Worm (Caenorhabditis elegans) whole organism, young adult: ENCODE measurements around the gene srz-18.

Source experiments
- C06A6.2 ChIP-seq: fragments of 200-800 bp; sonication (Bioruptor generic); conservative IDR thresholded peaks from 2 replicates; pipeline ENCODE4 v1.3.6; 2022; ENCODE audit warnings: missing genetic modification characterization, missing compliant biosample characterization
- F22D6.2 ChIP-seq: sonication (generic microtip); optimal IDR thresholded peaks from 2 replicates; lab custom pipeline; 2016; ENCODE audit warnings: mild to moderate bottlenecking, missing genetic modification characterization, missing compliant biosample characterization
- Y53F4B.3 ChIP-seq: fragments of 200-800 bp; sonication (Bioruptor generic); IDR thresholded peaks from 2 replicates; pipeline ENCODE4 v1.3.6; 2022; ENCODE audit warnings: missing genetic modification reagents, missing genetic modification characterization, missing compliant biosample characterization
- Y79H2A.3 ChIP-seq: fragments of 200-800 bp; sonication (Bioruptor generic); conservative IDR thresholded peaks from 2 replicates; pipeline ENCODE4 v1.3.6; 2022; ENCODE audit warnings: missing genetic modification reagents, missing genetic modification characterization, missing compliant biosample characterization
- ceh-27 ChIP-seq: fragments of 200-800 bp; sonication (Bioruptor generic); optimal IDR thresholded peaks from 2 replicates; lab custom pipeline; 2018; ENCODE audit warnings: mild to moderate bottlenecking, missing genetic modification characterization, moderate library complexity, missing compliant biosample characterization
- dpff-1 ChIP-seq: sonication (generic microtip); optimal IDR thresholded peaks from 2 replicates; lab custom pipeline; 2017; ENCODE audit warnings: mild to moderate bottlenecking, missing genetic modification characterization, missing compliant biosample characterization
- lin-54 ChIP-seq: fragments of 200-800 bp; sonication (Bioruptor generic); optimal IDR thresholded peaks from 2 replicates; lab custom pipeline; 2018; ENCODE audit warnings: mild to moderate bottlenecking, missing genetic modification characterization, missing compliant biosample characterization
- lsl-1 ChIP-seq: fragments of 200-800 bp; sonication (Bioruptor generic); optimal IDR thresholded peaks from 2 replicates; lab custom pipeline; 2018; ENCODE audit warnings: mild to moderate bottlenecking, missing genetic modification characterization, moderate library complexity, missing compliant biosample characterization
- nfya-1 ChIP-seq: sonication (generic microtip); optimal IDR thresholded peaks from 2 replicates; lab custom pipeline; 2017; ENCODE audit warnings: antibody characterized with exemption, missing compliant biosample characterization, missing genetic modification characterization, borderline replicate concordance; ENCODE audit not compliant: insufficient read depth
- nhr-80 ChIP-seq: sonication (generic microtip); optimal IDR thresholded peaks from 2 replicates; lab custom pipeline; 2016; ENCODE audit warnings: missing genetic modification characterization, missing compliant biosample characterization
- pha-4 ChIP-seq: fragments of 150-350 bp; sonication (generic microtip); optimal IDR thresholded peaks from 2 replicates; lab custom pipeline; 2014; ENCODE audit warnings: missing biosample characterization, missing genetic modification reagents, missing genetic modification characterization
- rec-8 ChIP-seq, 2 experiments: sonication (generic microtip); optimal IDR thresholded peaks; 2 replicates each; lab custom pipeline; 2016; ENCODE audit warnings: mild to moderate bottlenecking in 2 of 2, missing genetic modification characterization in 2 of 2, missing genetic modification reagents in 2 of 2, missing genotype in 2 of 2, missing biosample characterization in 1 of 2, missing compliant biosample characterization in 1 of 2, moderate library complexity in 1 of 2
- snpc-4 ChIP-seq, 5 experiments: fragments of 150-350 bp in 1 of 5; sonication (generic microtip) in 4 of 5; optimal IDR thresholded peaks; 2 replicates each; lab custom pipeline; 2014 to 2018; ENCODE audit warnings: missing genetic modification characterization in 5 of 5, missing biosample characterization in 3 of 5, antibody characterized with exemption in 2 of 5, mild to moderate bottlenecking in 2 of 5, missing compliant biosample characterization in 2 of 5, missing genotype in 2 of 5, moderate library complexity in 2 of 5, missing genetic modification reagents in 1 of 5
- ztf-25 ChIP-seq: fragments of 200-800 bp; sonication (Bioruptor generic); IDR thresholded peaks from 2 replicates; pipeline ENCODE4 v1.3.6; 2022; ENCODE audit warnings: missing genetic modification reagents, missing genetic modification characterization, missing compliant biosample characterization

- no peak for TF ChIP-seq ceh-27
- no peak for TF ChIP-seq dpff-1
- TF ChIP-seq F22D6.2 (tag; lab: Kevin White, UChicago), result no peak
- no peak for TF ChIP-seq Y79H2A.3 (GFP tag; lab: Robert Waterston, UW)
- no peak for TF ChIP-seq nfya-1 (tag; lab: Kevin White, UChicago)
- TF ChIP-seq rec-8 (tag; optimal IDR thresholded peaks at IDR 0.05; lab: Kevin White, UChicago), result no peak
- TF ChIP-seq pha-4 (tag; lab: Kevin White, UChicago), result no peak
- no peak for TF ChIP-seq C06A6.2 (GFP tag; lab: Robert Waterston, UW)
- TF ChIP-seq lin-54, result no peak
- no peak for TF ChIP-seq Y53F4B.3
- TF ChIP-seq snpc-4 (GFP tag; optimal IDR thresholded peaks at IDR 0.05; lab: Kevin White, UChicago), result no peak
- TF ChIP-seq snpc-4 (tag; optimal IDR thresholded peaks at IDR 0.05; lab: Kevin White, UChicago), result no peak
- no peak for TF ChIP-seq lsl-1 (GFP tag; lab: Kevin White, UChicago)
- no peak for TF ChIP-seq nhr-80 (tag; lab: Kevin White, UChicago)
- no peak for TF ChIP-seq ztf-25
These were observed 31.8 kb upstream of the srz-18 start, which contains the start of gene F26F2.10 for ce11 chrV:20594746-20595145.
